Fruit fly (Drosophila melanogaster) whole organism, pupa: Measurements from ENCODE around the gene JMJD5.
A peak's percentile ranks its signal among the peaks of the same experiment; 100 is the strongest.

Source experiments
- CG10348 ChIP-seq: fragments of 200-800 bp; sonication (Bioruptor generic); IDR thresholded peaks from 2 replicates; pipeline ENCODE4 v1.3.6; 2022; ENCODE audit warnings: missing biosample characterization, missing genetic modification characterization
- CG12605 ChIP-seq: fragments of 200-800 bp; sonication (Bioruptor generic); IDR thresholded peaks from 2 replicates; pipeline ENCODE4 v1.3.6; 2022; ENCODE audit warnings: missing biosample characterization, missing genetic modification characterization
- CG13204 ChIP-seq: fragments of 200-800 bp; sonication (Bioruptor generic); optimal IDR thresholded peaks from 2 replicates; lab custom pipeline; 2018; ENCODE audit warnings: missing biosample characterization, mild to moderate bottlenecking, missing genetic modification characterization, moderate library complexity
- CG14655 ChIP-seq: fragments of 200-800 bp; sonication (Bioruptor generic); optimal IDR thresholded peaks from 3 replicates; lab custom pipeline; 2017; ENCODE audit warnings: mild to moderate bottlenecking, missing biosample characterization, missing genetic modification reagents, missing genetic modification characterization
- CG15710 ChIP-seq: fragments of 200-800 bp; sonication (Bioruptor generic); optimal IDR thresholded peaks from 2 replicates; lab custom pipeline; 2018; ENCODE audit warnings: missing biosample characterization, mild to moderate bottlenecking, missing genetic modification characterization, moderate library complexity
- CG17806 ChIP-seq: fragments of 200-800 bp; sonication (Bioruptor generic); optimal IDR thresholded peaks from 2 replicates; lab custom pipeline; 2018; ENCODE audit warnings: missing biosample characterization, mild to moderate bottlenecking, missing genetic modification characterization, moderate library complexity
- CG32121 ChIP-seq: fragments of 200-800 bp; sonication (Bioruptor generic); IDR thresholded peaks from 2 replicates; pipeline ENCODE4 v1.3.6; 2022; ENCODE audit warnings: missing biosample characterization, missing genetic modification characterization
- CG34367 ChIP-seq: fragments of 200-800 bp; sonication (Bioruptor generic); optimal IDR thresholded peaks from 2 replicates; lab custom pipeline; 2018; ENCODE audit warnings: missing biosample characterization, mild to moderate bottlenecking, missing genetic modification characterization
- CG4496 ChIP-seq: fragments of 200-800 bp; sonication (Bioruptor generic); IDR thresholded peaks from 3 replicates; pipeline ENCODE4 v1.3.6; 2022; ENCODE audit warnings: missing biosample characterization, missing genetic modification characterization
- CG8159 ChIP-seq: fragments of 200-800 bp; sonication (Bioruptor generic); optimal IDR thresholded peaks from 3 replicates; lab custom pipeline; 2018; ENCODE audit warnings: missing biosample characterization, mild to moderate bottlenecking, missing genetic modification characterization, moderate library complexity
- CG8301 ChIP-seq: fragments of 200-800 bp; sonication (Bioruptor generic); optimal IDR thresholded peaks from 2 replicates; lab custom pipeline; 2018; ENCODE audit warnings: missing biosample characterization, mild to moderate bottlenecking, missing genetic modification characterization
- CG9948 ChIP-seq: fragments of 200-800 bp; sonication (Bioruptor generic); optimal IDR thresholded peaks from 2 replicates; lab custom pipeline; 2018; ENCODE audit warnings: missing biosample characterization, mild to moderate bottlenecking, missing genetic modification characterization, moderate library complexity
- D1 ChIP-seq: fragments of 200-800 bp; sonication (Bioruptor generic); optimal IDR thresholded peaks from 2 replicates; lab custom pipeline; 2018; ENCODE audit warnings: missing biosample characterization, mild to moderate bottlenecking, missing genetic modification characterization, moderate library complexity
- EcR ChIP-seq: fragments of 200-800 bp; sonication (Bioruptor generic); optimal IDR thresholded peaks from 3 replicates; lab custom pipeline; 2019; ENCODE audit warnings: missing biosample characterization, missing genetic modification characterization, mild to moderate bottlenecking, moderate library complexity, missing genetic modification reagents
- Ets98B ChIP-seq: fragments of 200-800 bp; sonication (Bioruptor generic); IDR thresholded peaks from 2 replicates; pipeline ENCODE4 v1.3.6; 2022; ENCODE audit warnings: missing biosample characterization, missing genetic modification characterization
- Pif1A ChIP-seq: fragments of 200-800 bp; sonication (Bioruptor generic); optimal IDR thresholded peaks from 3 replicates; lab custom pipeline; 2016; ENCODE audit warnings: missing biosample characterization, missing genetic modification characterization
- Pif1B ChIP-seq: fragments of 200-800 bp; sonication (Bioruptor generic); optimal IDR thresholded peaks from 3 replicates; lab custom pipeline; 2016; ENCODE audit warnings: missing biosample characterization, missing genetic modification characterization
- Snoo ChIP-seq: fragments of 200-800 bp; sonication (Bioruptor generic); optimal IDR thresholded peaks from 3 replicates; lab custom pipeline; 2017; ENCODE audit warnings: missing biosample characterization, mild to moderate bottlenecking, missing genetic modification characterization, inconsistent platforms
- fd96Ca ChIP-seq: fragments of 200-800 bp; sonication (Bioruptor generic); IDR thresholded peaks from 3 replicates; pipeline ENCODE4 v1.3.6; 2022; ENCODE audit warnings: missing biosample characterization, missing genetic modification characterization
- gl ChIP-seq: fragments of 200-800 bp; sonication (Bioruptor generic); optimal IDR thresholded peaks from 2 replicates; lab custom pipeline; 2018; ENCODE audit warnings: missing biosample characterization, mild to moderate bottlenecking, missing genetic modification characterization
- rn ChIP-seq: fragments of 200-800 bp; sonication (Bioruptor generic); IDR thresholded peaks from 2 replicates; pipeline ENCODE4 v1.3.6; 2022; ENCODE audit warnings: missing biosample characterization, missing genetic modification characterization

JMJD5 gene

dm6 chr3L:824444-824843, 16.7 kb downstream of the JMJD5 start:
- TF ChIP-seq CG12605 (GFP tag; lab: Robert Waterston, UW): peak; percentile 70
- peak; percentile 58 for TF ChIP-seq gl (tag; lab: Kevin White, UChicago)
- peak; percentile 76 for TF ChIP-seq CG4496 (GFP tag; lab: Robert Waterston, UW)
- TF ChIP-seq CG8159 (tag; lab: Kevin White, UChicago): peak; percentile 45
- peak; percentile 55 for TF ChIP-seq CG34367 (tag; lab: Kevin White, UChicago)
- no peak for TF ChIP-seq D1 (tag; lab: Kevin White, UChicago)
- TF ChIP-seq CG14655 (GFP tag; lab: Kevin White, UChicago): peak; percentile 87
- TF ChIP-seq fd96Ca (GFP tag; lab: Robert Waterston, UW): peak; percentile 81
- TF ChIP-seq CG13204 (GFP tag; lab: Kevin White, UChicago): no peak
- peak; percentile 78 for TF ChIP-seq CG9948
- TF ChIP-seq rn: peak; percentile 70
- peak; percentile 57 for TF ChIP-seq CG17806 (tag; lab: Kevin White, UChicago)
- no peak for TF ChIP-seq CG10348
- TF ChIP-seq CG32121 (GFP tag; lab: Robert Waterston, UW): peak; percentile 58
- no peak for TF ChIP-seq EcR (GFP tag; lab: Kevin White, UChicago)
- TF ChIP-seq Pif1B: peak; percentile 73
- peak; percentile 86 for TF ChIP-seq CG8301 (tag; lab: Kevin White, UChicago)
- peak; percentile 81 for TF ChIP-seq Ets98B (GFP tag; lab: Robert Waterston, UW)
- TF ChIP-seq Pif1A (GFP tag; lab: Kevin White, UChicago): peak; percentile 80
- peak; percentile 61 for TF ChIP-seq CG15710 (tag; lab: Kevin White, UChicago)
- peak; percentile 62 for TF ChIP-seq Snoo (tag; lab: Kevin White, UChicago)

- TF ChIP-seq CG12605 (GFP tag; lab: Robert Waterston, UW): no peak
- peak; percentile 90 for TF ChIP-seq EcR (GFP tag; lab: Kevin White, UChicago)
These were observed 17.6 kb downstream of the JMJD5 start for dm6 chr3L:823597-823996.

dm6 chr3L:822619-823018, 18.5 kb downstream of the JMJD5 start:
- TF ChIP-seq Pif1A (GFP tag; lab: Kevin White, UChicago) (peak; percentile 61), CG4496 (GFP tag; lab: Robert Waterston, UW) (peak; percentile 70), CG14655 (GFP tag; lab: Kevin White, UChicago) (peak; percentile 70), D1 (tag; lab: Kevin White, UChicago) (peak; percentile 53), Pif1B (peak; percentile 70), fd96Ca (GFP tag; lab: Robert Waterston, UW) (peak; percentile 61), CG8301 (tag; lab: Kevin White, UChicago) (peak; percentile 61), CG8159 (tag; lab: Kevin White, UChicago) (peak; percentile 82), CG9948 (peak; percentile 70), CG13204 (GFP tag; lab: Kevin White, UChicago) (no peak), Snoo (tag; lab: Kevin White, UChicago) (peak; percentile 67), CG17806 (tag; lab: Kevin White, UChicago) (peak; percentile 78), CG15710 (tag; lab: Kevin White, UChicago) (peak; percentile 77), gl (tag; lab: Kevin White, UChicago) (peak; percentile 56), CG34367 (tag; lab: Kevin White, UChicago) (peak; percentile 64), CG32121 (GFP tag; lab: Robert Waterston, UW) (no peak), rn (no peak), EcR (GFP tag; lab: Kevin White, UChicago) (no peak), CG10348 (no peak), CG12605 (GFP tag; lab: Robert Waterston, UW) (0 out of 2 replicates have a peak, but pooled peaks have one; percentile 45), Ets98B (GFP tag; lab: Robert Waterston, UW) (no peak)

- peak; percentile 80 for TF ChIP-seq CG4496 (GFP tag; lab: Robert Waterston, UW)
- peak; percentile 57 for TF ChIP-seq rn
- TF ChIP-seq CG10348: no peak
- peak; percentile 76 for TF ChIP-seq CG8301 (tag; lab: Kevin White, UChicago)
- peak; percentile 86 for TF ChIP-seq Snoo (tag; lab: Kevin White, UChicago)
- TF ChIP-seq CG34367 (tag; lab: Kevin White, UChicago): peak; percentile 67
- TF ChIP-seq CG13204 (GFP tag; lab: Kevin White, UChicago): peak; percentile 11
- TF ChIP-seq CG12605 (GFP tag; lab: Robert Waterston, UW): peak; percentile 69; the same call in 1 of the 2 replicates
- TF ChIP-seq CG8159 (tag; lab: Kevin White, UChicago): peak; percentile 89
- TF ChIP-seq EcR (GFP tag; lab: Kevin White, UChicago): peak; percentile 75
- TF ChIP-seq Pif1B: peak; percentile 82
- TF ChIP-seq CG14655 (GFP tag; lab: Kevin White, UChicago): peak; percentile 85
- TF ChIP-seq CG17806 (tag; lab: Kevin White, UChicago): peak; percentile 90
- TF ChIP-seq Pif1A (GFP tag; lab: Kevin White, UChicago): peak; percentile 78
- TF ChIP-seq fd96Ca (GFP tag; lab: Robert Waterston, UW): peak; percentile 81; the same call in 2 of the 3 replicates
- TF ChIP-seq gl (tag; lab: Kevin White, UChicago): peak; percentile 67
- peak; percentile 71 for TF ChIP-seq CG15710 (tag; lab: Kevin White, UChicago)
- peak; percentile 66 for TF ChIP-seq Ets98B (GFP tag; lab: Robert Waterston, UW)
- peak; percentile 66 for TF ChIP-seq D1 (tag; lab: Kevin White, UChicago)
- peak; percentile 46; the same call in 1 of the 2 replicates for TF ChIP-seq CG32121 (GFP tag; lab: Robert Waterston, UW)
- TF ChIP-seq CG9948: peak; percentile 83
These were observed 19.2 kb downstream of the JMJD5 start for dm6 chr3L:821951-822350.

dm6 chr3L:820975-821598, 20.1 kb downstream of the JMJD5 start:
- TF ChIP-seq CG12605 (GFP tag; lab: Robert Waterston, UW) (no peak), CG17806 (tag; lab: Kevin White, UChicago) (no peak), Pif1B (no peak), rn (0 out of 2 replicates have a peak, but pooled peaks have one; percentile 18), D1 (tag; lab: Kevin White, UChicago) (no peak), CG10348 (no peak), CG13204 (GFP tag; lab: Kevin White, UChicago) (no peak), CG15710 (tag; lab: Kevin White, UChicago) (no peak), gl (tag; lab: Kevin White, UChicago) (no peak), CG4496 (GFP tag; lab: Robert Waterston, UW) (peak; percentile 19; the same call in 1 of the 3 replicates), CG32121 (GFP tag; lab: Robert Waterston, UW) (no peak), CG34367 (tag; lab: Kevin White, UChicago) (no peak), Pif1A (GFP tag; lab: Kevin White, UChicago) (no peak), CG8301 (tag; lab: Kevin White, UChicago) (no peak), fd96Ca (GFP tag; lab: Robert Waterston, UW) (peak; percentile 37; the same call in 1 of the 3 replicates), CG8159 (tag; lab: Kevin White, UChicago) (no peak), Ets98B (GFP tag; lab: Robert Waterston, UW) (peak; percentile 38), CG14655 (GFP tag; lab: Kevin White, UChicago) (no peak), CG9948 (peak; percentile 1), EcR (GFP tag; lab: Kevin White, UChicago) (no peak), Snoo (tag; lab: Kevin White, UChicago) (no peak)
